Worm (Caenorhabditis elegans): ENCODE measurements around the gene K03A11.4.

DNA sequence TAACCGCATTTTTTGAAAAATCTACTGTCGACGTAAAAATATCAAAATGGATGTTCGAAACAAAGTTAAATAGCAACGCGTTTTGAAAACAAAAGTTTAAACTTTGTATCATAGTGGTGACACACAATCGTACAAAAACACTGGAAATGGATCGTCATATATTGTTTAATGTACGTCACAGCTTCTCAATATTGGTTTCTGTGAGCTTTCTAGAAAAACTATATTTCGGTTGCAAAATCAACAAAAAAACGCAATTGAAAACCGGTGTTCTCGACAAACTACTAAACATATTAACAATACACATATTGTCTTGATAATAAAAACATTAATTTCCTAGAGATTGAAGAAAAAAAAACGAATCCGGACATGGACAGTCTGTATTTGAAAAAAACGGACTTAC lies 22.4 kb downstream of the K03A11.4 start, which contains the start of gene R03G8.6:
- TF ChIP-seq ceh-19 (GFP tag; optimal IDR thresholded peaks at IDR 0.05) (no peak), fkh-10 (GFP tag; optimal IDR thresholded peaks at IDR 0.05) (no peak), ets-4 (tag; optimal IDR thresholded peaks at IDR 0.05) (no peak), nhr-11 (tag; optimal IDR thresholded peaks at IDR 0.05) (no peak), nhr-232 (tag; optimal IDR thresholded peaks at IDR 0.05) (no peak), nfya-1 (tag; optimal IDR thresholded peaks at IDR 0.05) (no peak), dve-1 (tag; optimal IDR thresholded peaks at IDR 0.05) (no peak), ceh-45 (GFP tag; IDR thresholded peaks at IDR 0.05) (no peak), ceh-9 (tag; optimal IDR thresholded peaks at IDR 0.05) (no peak), pha-4 (tag; optimal IDR thresholded peaks at IDR 0.05) (no peak)
